Fruit fly (Drosophila melanogaster): Measurements from ENCODE around the gene bwa.

dm6 chr2L:20082155-20082964 lies 16.2 kb downstream of the bwa start:
- no peak for TF ChIP-seq Pif1A (GFP tag; optimal IDR thresholded peaks at IDR 0.05)
- TF ChIP-seq CG8159 (tag; optimal IDR thresholded peaks at IDR 0.05): no peak
- peak; percentile 50 for TF ChIP-seq EcR (GFP tag; optimal IDR thresholded peaks at IDR 0.05)
- no peak for TF ChIP-seq Ets98B (GFP tag; IDR thresholded peaks at IDR 0.05)
- no peak for TF ChIP-seq CG10348 (GFP tag; IDR thresholded peaks at IDR 0.05)
- TF ChIP-seq CG8301 (tag; optimal IDR thresholded peaks at IDR 0.05): no peak
- TF ChIP-seq Pif1B (GFP tag; optimal IDR thresholded peaks at IDR 0.05): no peak
- no peak for TF ChIP-seq CG4496 (GFP tag; IDR thresholded peaks at IDR 0.05)
- TF ChIP-seq CG32121 (GFP tag; IDR thresholded peaks at IDR 0.05): no peak
- no peak for TF ChIP-seq fd96Ca (GFP tag; IDR thresholded peaks at IDR 0.05)
- no peak for TF ChIP-seq D1 (tag; optimal IDR thresholded peaks at IDR 0.05)

Data from whole organism, pupa.